Fruit fly (Drosophila melanogaster) whole organism, prepupa: ENCODE data around the gene a10.

ENCODE experiments used
- Blimp-1 ChIP-seq: fragments of 200-800 bp; sonication (Bioruptor generic); optimal IDR thresholded peaks from 3 replicates; lab custom pipeline; 2017; ENCODE audit warnings: missing biosample characterization, missing genetic modification characterization, mild to moderate bottlenecking, moderate library complexity, missing genetic modification reagents
- CG10631 ChIP-seq: fragments of 200-800 bp; sonication (Bioruptor generic); optimal IDR thresholded peaks from 2 replicates; lab custom pipeline; 2016; ENCODE audit warnings: missing biosample characterization, missing genetic modification characterization
- CG10669 ChIP-seq: fragments of 200-800 bp; sonication (Bioruptor generic); optimal IDR thresholded peaks from 3 replicates; lab custom pipeline; 2018; ENCODE audit warnings: missing biosample characterization, mild to moderate bottlenecking, missing genetic modification characterization, moderate library complexity
- CG11294 ChIP-seq: fragments of 200-800 bp; sonication (Bioruptor generic); IDR thresholded peaks from 2 replicates; pipeline ENCODE4 v1.3.6; 2022; ENCODE audit warnings: missing biosample characterization, missing genetic modification characterization
- CG11902 ChIP-seq: fragments of 200-800 bp; sonication (Bioruptor generic); optimal IDR thresholded peaks from 3 replicates; lab custom pipeline; 2016; ENCODE audit warnings: missing biosample characterization, missing genetic modification characterization
- CG1621 ChIP-seq: fragments of 200-800 bp; sonication (Bioruptor generic); optimal IDR thresholded peaks from 3 replicates; lab custom pipeline; 2018; ENCODE audit warnings: missing biosample characterization, mild to moderate bottlenecking, missing genetic modification characterization
- CG16779 ChIP-seq: fragments of 200-800 bp; sonication (Bioruptor generic); optimal IDR thresholded peaks from 3 replicates; lab custom pipeline; 2017; ENCODE audit warnings: missing biosample characterization, mild to moderate bottlenecking, missing genetic modification characterization
- CG3032 ChIP-seq: fragments of 200-800 bp; optimal IDR thresholded peaks from 2 replicates; lab custom pipeline; 2019; ENCODE audit warnings: missing biosample characterization, mild to moderate bottlenecking, missing genetic modification characterization, moderate library complexity
- CG31627 ChIP-seq: fragments of 200-800 bp; sonication (Bioruptor generic); optimal IDR thresholded peaks from 3 replicates; lab custom pipeline; 2016; ENCODE audit warnings: missing biosample characterization, missing genetic modification characterization
- CG32006 ChIP-seq: fragments of 200-800 bp; sonication (Bioruptor generic); optimal IDR thresholded peaks from 3 replicates; lab custom pipeline; 2017; ENCODE audit warnings: missing biosample characterization, mild to moderate bottlenecking, missing genetic modification characterization
- CG34406 ChIP-seq: fragments of 200-800 bp; sonication (Bioruptor generic); optimal IDR thresholded peaks from 3 replicates; lab custom pipeline; 2016; ENCODE audit warnings: missing biosample characterization, missing genetic modification characterization
- CG4318 ChIP-seq: fragments of 200-800 bp; sonication (Bioruptor generic); optimal IDR thresholded peaks from 3 replicates; lab custom pipeline; 2017; ENCODE audit warnings: missing biosample characterization, mild to moderate bottlenecking, missing genetic modification characterization
- CG6276 ChIP-seq: fragments of 200-800 bp; sonication (Bioruptor generic); optimal IDR thresholded peaks from 2 replicates; lab custom pipeline; 2017; ENCODE audit warnings: missing biosample characterization, mild to moderate bottlenecking, missing genetic modification characterization
- CG7368 ChIP-seq: fragments of 200-800 bp; sonication (Bioruptor generic); optimal IDR thresholded peaks from 3 replicates; lab custom pipeline; 2016; ENCODE audit warnings: missing biosample characterization, missing genetic modification characterization
- CG8119 ChIP-seq: fragments of 200-800 bp; sonication (Bioruptor generic); IDR thresholded peaks from 3 replicates; pipeline ENCODE4 v1.3.6; 2022; ENCODE audit warnings: missing biosample characterization, missing genetic modification characterization
- CG8319 ChIP-seq: fragments of 200-800 bp; sonication (Bioruptor generic); optimal IDR thresholded peaks from 3 replicates; lab custom pipeline; 2016; ENCODE audit warnings: missing biosample characterization, missing genetic modification characterization
- CG8632 ChIP-seq: fragments of 200-800 bp; sonication (Bioruptor generic); optimal IDR thresholded peaks from 3 replicates; lab custom pipeline; 2016; ENCODE audit warnings: missing biosample characterization, missing genetic modification characterization
- CG9139 ChIP-seq: fragments of 200-800 bp; sonication (Bioruptor generic); optimal IDR thresholded peaks from 3 replicates; lab custom pipeline; 2017; ENCODE audit warnings: missing biosample characterization, mild to moderate bottlenecking, missing genetic modification characterization
- Eip75B ChIP-seq: fragments of 200-800 bp; sonication (Bioruptor generic); optimal IDR thresholded peaks from 3 replicates; lab custom pipeline; 2016; ENCODE audit warnings: missing biosample characterization, missing genetic modification characterization
- Eip78C ChIP-seq: fragments of 200-800 bp; sonication (Bioruptor generic); peaks from one replicate; lab custom pipeline; 2016; ENCODE audit warnings: missing biosample characterization, missing genetic modification characterization
- Ets21C ChIP-seq: fragments of 200-800 bp; sonication (Bioruptor generic); optimal IDR thresholded peaks from 3 replicates; lab custom pipeline; 2016; ENCODE audit warnings: missing biosample characterization, missing genetic modification characterization
- Gug ChIP-seq: fragments of 200-800 bp; sonication (Bioruptor generic); IDR thresholded peaks from 2 replicates; pipeline ENCODE4 v1.3.6; 2022; ENCODE audit warnings: missing biosample characterization, missing genetic modification characterization
- Hr38 ChIP-seq: sonication (Bioruptor generic); optimal IDR thresholded peaks from 2 replicates; lab custom pipeline; 2016; ENCODE audit warnings: missing biosample characterization, missing genetic modification characterization
- Hr39 ChIP-seq: fragments of 200-800 bp; sonication (Bioruptor generic); optimal IDR thresholded peaks from 2 replicates; lab custom pipeline; 2016; ENCODE audit warnings: missing biosample characterization, missing genetic modification characterization
- Lpt ChIP-seq: fragments of 200-800 bp; sonication (Bioruptor generic); optimal IDR thresholded peaks from 3 replicates; lab custom pipeline; 2016; ENCODE audit warnings: missing biosample characterization, missing genetic modification characterization
- Smox ChIP-seq: fragments of 200-800 bp; sonication (Bioruptor generic); optimal IDR thresholded peaks from 3 replicates; lab custom pipeline; 2016; ENCODE audit warnings: missing biosample characterization, missing genetic modification characterization
- Sox102F ChIP-seq: fragments of 200-800 bp; sonication (Bioruptor generic); optimal IDR thresholded peaks from 2 replicates; lab custom pipeline; 2016; ENCODE audit warnings: missing biosample characterization, mild to moderate bottlenecking, missing genetic modification characterization
- Sox14 ChIP-seq: fragments of 200-800 bp; sonication (Bioruptor generic); optimal IDR thresholded peaks from 3 replicates; lab custom pipeline; 2016; ENCODE audit warnings: missing biosample characterization, missing genetic modification characterization
- Sox15 ChIP-seq: fragments of 200-800 bp; sonication (Bioruptor generic); optimal IDR thresholded peaks from 3 replicates; lab custom pipeline; 2016; ENCODE audit warnings: missing biosample characterization, missing genetic modification characterization
- dac ChIP-seq: fragments of 200-800 bp; sonication (Bioruptor generic); optimal IDR thresholded peaks from 2 replicates; lab custom pipeline; 2017; ENCODE audit warnings: missing biosample characterization, mild to moderate bottlenecking, missing genetic modification characterization
- esn ChIP-seq: fragments of 200-800 bp; sonication (Bioruptor generic); optimal IDR thresholded peaks from 2 replicates; lab custom pipeline; 2016; ENCODE audit warnings: missing biosample characterization, mild to moderate bottlenecking, missing genetic modification characterization, moderate library complexity
- fd59A ChIP-seq: fragments of 200-800 bp; sonication (Bioruptor generic); optimal IDR thresholded peaks from 2 replicates; lab custom pipeline; 2017; ENCODE audit warnings: missing biosample characterization, mild to moderate bottlenecking, missing genetic modification characterization, missing genetic modification reagents
- fkh ChIP-seq: fragments of 200-800 bp; sonication (Bioruptor generic); optimal IDR thresholded peaks from 3 replicates; lab custom pipeline; 2017; ENCODE audit warnings: missing biosample characterization, mild to moderate bottlenecking, missing genetic modification characterization, moderate library complexity
- lz ChIP-seq: fragments of 200-800 bp; sonication (Bioruptor generic); optimal IDR thresholded peaks from 3 replicates; lab custom pipeline; 2016; ENCODE audit warnings: missing biosample characterization, missing genetic modification characterization
- net ChIP-seq: fragments of 200-800 bp; sonication (Bioruptor generic); optimal IDR thresholded peaks from 3 replicates; lab custom pipeline; 2016; ENCODE audit warnings: missing biosample characterization, missing genetic modification characterization
- spab ChIP-seq: fragments of 200-800 bp; sonication (Bioruptor generic); optimal IDR thresholded peaks from 2 replicates; lab custom pipeline; 2017; ENCODE audit warnings: missing biosample characterization, mild to moderate bottlenecking, missing genetic modification characterization, missing genetic modification reagents
- ss ChIP-seq, 2 experiments: fragments of 200-800 bp; sonication (Bioruptor generic); optimal IDR thresholded peaks; 2 replicates in 1 of 2; 3 replicates in 1 of 2; lab custom pipeline; 2017 to 2018; ENCODE audit warnings: mild to moderate bottlenecking in 2 of 2, missing biosample characterization in 2 of 2, missing genetic modification characterization in 2 of 2, moderate library complexity in 1 of 2
- svp ChIP-seq: fragments of 200-800 bp; sonication (Bioruptor generic); peaks from one replicate; lab custom pipeline; 2016; ENCODE audit warnings: missing biosample characterization, missing genetic modification characterization
- topi ChIP-seq: fragments of 200-800 bp; sonication (Bioruptor generic); optimal IDR thresholded peaks from 3 replicates; lab custom pipeline; 2016; ENCODE audit warnings: missing biosample characterization, missing genetic modification characterization
- vri ChIP-seq: fragments of 200-800 bp; sonication (Bioruptor generic); optimal IDR thresholded peaks from 3 replicates; lab custom pipeline; 2016; ENCODE audit warnings: missing biosample characterization, mild to moderate bottlenecking, missing genetic modification characterization

The a10 gene

dm6 chr3L:17006250-17006693, 17.3 kb downstream of the a10 start (continued):
- TF ChIP-seq lz (GFP tag; lab: Kevin White, UChicago) (no peak), Hr38 (GFP tag; lab: Kevin White, UChicago) (no peak), CG16779 (tag; lab: Kevin White, UChicago) (no peak), CG6276 (GFP tag; lab: Kevin White, UChicago) (no peak), Lpt (GFP tag; lab: Kevin White, UChicago) (no peak), ss (GFP tag; optimal IDR thresholded peaks at IDR 0.05; lab: Kevin White, UChicago) (no peak), Sox14 (GFP tag; lab: Kevin White, UChicago) (peak; percentile 33), vri (GFP tag; lab: Kevin White, UChicago) (peak; percentile 37), CG11902 (GFP tag; lab: Kevin White, UChicago) (no peak), CG7368 (GFP tag; lab: Kevin White, UChicago) (no peak), Ets21C (no peak), Hr39 (GFP tag; lab: Kevin White, UChicago) (no peak), Sox102F (GFP tag; lab: Kevin White, UChicago) (no peak), CG8119 (GFP tag; lab: Robert Waterston, UW) (no peak), Smox (GFP tag; lab: Kevin White, UChicago) (no peak)

dm6 chr3L:17005415-17005796, 18.1 kb downstream of the a10 start:
- TF ChIP-seq esn (no peak), CG1621 (tag; lab: Kevin White, UChicago) (no peak), svp (peak; percentile 97), Eip78C (GFP tag; lab: Kevin White, UChicago) (peak; percentile 30), CG9139 (GFP tag; lab: Kevin White, UChicago) (no peak), CG34406 (GFP tag; lab: Kevin White, UChicago) (no peak)
- TF ChIP-seq, all 60 proteins: peak for 2

DNA sequence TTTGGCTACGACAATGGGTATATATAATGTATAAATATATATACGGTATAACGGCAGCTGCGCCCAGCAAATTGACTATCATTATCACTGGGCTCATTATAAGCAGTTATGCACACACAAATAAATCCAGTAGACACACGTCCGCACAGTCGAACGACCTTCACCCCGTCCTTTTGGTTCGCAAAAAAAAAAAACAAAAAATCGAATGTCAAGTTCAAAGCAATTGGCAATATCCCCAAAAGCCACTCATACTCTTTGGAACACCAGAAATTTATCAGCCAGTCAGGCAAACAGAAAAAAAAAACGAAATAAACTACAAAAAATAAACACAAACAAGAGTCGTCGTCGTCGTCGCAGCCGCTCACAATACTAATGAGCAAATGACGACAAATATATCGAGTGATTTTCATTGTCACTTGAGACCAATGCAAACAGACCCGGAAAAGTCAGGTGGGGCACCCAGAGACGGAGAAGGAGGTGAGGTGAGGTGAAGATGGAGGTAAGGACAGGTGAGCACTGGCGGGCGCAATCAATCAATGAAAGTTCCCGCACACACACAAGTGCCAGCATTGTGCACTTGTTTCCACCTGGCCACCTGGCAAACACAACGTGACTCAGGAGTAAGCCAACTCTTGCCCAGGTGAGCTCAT, 18.7 kb downstream of the a10 start:
- no peak for TF ChIP-seq CG10669 (GFP tag; lab: Kevin White, UChicago)
- no peak for TF ChIP-seq CG31627 (GFP tag; lab: Kevin White, UChicago)
- no peak for TF ChIP-seq Smox (GFP tag; lab: Kevin White, UChicago)
- no peak for TF ChIP-seq CG32006 (GFP tag; lab: Kevin White, UChicago)
- no peak for TF ChIP-seq CG8632
- peak; percentile 39; the same call in 1 of the 2 replicates for TF ChIP-seq Gug (GFP tag; lab: Robert Waterston, UW)
- TF ChIP-seq CG8319 (GFP tag; lab: Kevin White, UChicago), result no peak
- TF ChIP-seq net, result no peak
- no peak for TF ChIP-seq spab (GFP tag; lab: Kevin White, UChicago)
- no peak for TF ChIP-seq Blimp-1 (GFP tag; lab: Kevin White, UChicago)
- TF ChIP-seq CG7368 (GFP tag; lab: Kevin White, UChicago), result no peak
- no peak for TF ChIP-seq fd59A (GFP tag; lab: Kevin White, UChicago)
- no peak for TF ChIP-seq CG1621 (tag; lab: Kevin White, UChicago)
- TF ChIP-seq CG8119 (GFP tag; lab: Robert Waterston, UW), result no peak; the same call in 2 of the 3 replicates
- peak; percentile 89 for TF ChIP-seq fkh (GFP tag; lab: Kevin White, UChicago)
- no peak for TF ChIP-seq dac (GFP tag; lab: Kevin White, UChicago)
- peak; percentile 11 for TF ChIP-seq CG3032 (tag; lab: Kevin White, UChicago)
- no peak; the same call in 1 of the 2 replicates for TF ChIP-seq CG11294 (GFP tag; lab: Robert Waterston, UW)
- no peak for TF ChIP-seq lz (GFP tag; lab: Kevin White, UChicago)
- no peak for TF ChIP-seq Hr39 (GFP tag; lab: Kevin White, UChicago)
- TF ChIP-seq Eip75B (GFP tag; lab: Kevin White, UChicago), result no peak
- peak; percentile 19 for TF ChIP-seq vri (GFP tag; lab: Kevin White, UChicago)
- TF ChIP-seq esn, result no peak
- TF ChIP-seq CG10631 (GFP tag; lab: Kevin White, UChicago), result no peak
- TF ChIP-seq Sox15 (GFP tag; lab: Kevin White, UChicago), result no peak
- no peak for TF ChIP-seq CG4318 (GFP tag; lab: Kevin White, UChicago)
- TF ChIP-seq Sox14 (GFP tag; lab: Kevin White, UChicago), result no peak
- TF ChIP-seq Ets21C, result no peak
- TF ChIP-seq topi (GFP tag; lab: Kevin White, UChicago), result no peak
